Worm (Caenorhabditis elegans) whole organism, young adult: Measurements from ENCODE around the gene sms-2.

Experiments used
- B0261.1 ChIP-seq: sonication (generic microtip); optimal IDR thresholded peaks from 2 replicates; lab custom pipeline; 2016; ENCODE audit warnings: mild to moderate bottlenecking, missing genetic modification characterization, moderate library complexity, missing compliant biosample characterization
- D2030.7 ChIP-seq: fragments of 200-800 bp; sonication (Bioruptor generic); IDR thresholded peaks from 2 replicates; pipeline ENCODE4 v1.3.6; 2022; ENCODE audit warnings: missing genetic modification reagents, missing genetic modification characterization, missing compliant biosample characterization
- F10E7.11 ChIP-seq: sonication (generic microtip); optimal IDR thresholded peaks from 2 replicates; lab custom pipeline; 2017; ENCODE audit warnings: mild to moderate bottlenecking, missing genetic modification characterization, moderate library complexity, missing compliant biosample characterization
- F22D6.2 ChIP-seq: sonication (generic microtip); optimal IDR thresholded peaks from 2 replicates; lab custom pipeline; 2016; ENCODE audit warnings: mild to moderate bottlenecking, missing genetic modification characterization, missing compliant biosample characterization
- F33H1.4 ChIP-seq: fragments of 200-800 bp; sonication (Bioruptor generic); IDR thresholded peaks from 2 replicates; pipeline ENCODE4 v1.3.6; 2022; ENCODE audit warnings: missing genetic modification reagents, missing genetic modification characterization, missing compliant biosample characterization
- F57A8.1 ChIP-seq: fragments of 200-800 bp; sonication (Bioruptor generic); optimal IDR thresholded peaks from 2 replicates; lab custom pipeline; 2018; ENCODE audit warnings: mild to moderate bottlenecking, missing genetic modification characterization, moderate library complexity, missing compliant biosample characterization
- Y53F4B.3 ChIP-seq: fragments of 200-800 bp; sonication (Bioruptor generic); IDR thresholded peaks from 2 replicates; pipeline ENCODE4 v1.3.6; 2022; ENCODE audit warnings: missing genetic modification reagents, missing genetic modification characterization, missing compliant biosample characterization
- Y56A3A.18 ChIP-seq: fragments of 200-800 bp; sonication (Bioruptor generic); IDR thresholded peaks from 2 replicates; pipeline ENCODE4 v1.3.6; 2022; ENCODE audit warnings: missing genetic modification reagents, missing genetic modification characterization, missing compliant biosample characterization
- Y95B8A.8 ChIP-seq: fragments of 200-800 bp; sonication (Bioruptor generic); IDR thresholded peaks from 2 replicates; pipeline ENCODE4 v1.3.6; 2022; ENCODE audit warnings: missing genetic modification reagents, missing genetic modification characterization, missing compliant biosample characterization
- attf-5 ChIP-seq: fragments of 200-800 bp; sonication (Bioruptor generic); optimal IDR thresholded peaks from 2 replicates; lab custom pipeline; 2018; ENCODE audit warnings: mild to moderate bottlenecking, missing genetic modification characterization, missing compliant biosample characterization
- ceh-58 ChIP-seq: fragments of 200-800 bp; sonication (Bioruptor generic); IDR thresholded peaks from 2 replicates; pipeline ENCODE4 v1.3.6; 2022; ENCODE audit warnings: missing genetic modification characterization, missing compliant biosample characterization
- die-1 ChIP-seq: sonication (generic microtip); optimal IDR thresholded peaks from 2 replicates; lab custom pipeline; 2016; ENCODE audit warnings: missing genotype, mild to moderate bottlenecking, missing genetic modification characterization, missing compliant biosample characterization
- egl-18 ChIP-seq: fragments of 200-800 bp; sonication (Bioruptor generic); IDR thresholded peaks from 2 replicates; pipeline ENCODE4 v1.3.6; 2022; ENCODE audit warnings: missing genetic modification reagents, missing genetic modification characterization, missing compliant biosample characterization
- egrh-3 ChIP-seq: fragments of 200-800 bp; sonication (Bioruptor generic); IDR thresholded peaks from 2 replicates; pipeline ENCODE4 v1.3.6; 2022; ENCODE audit warnings: missing genetic modification reagents, missing genetic modification characterization, missing compliant biosample characterization
- him-1 ChIP-seq: sonication (generic microtip); optimal IDR thresholded peaks from 2 replicates; lab custom pipeline; 2016; ENCODE audit warnings: missing genotype, missing genetic modification reagents, missing genetic modification characterization, missing compliant biosample characterization
- hmg-1.2 ChIP-seq: fragments of 200-800 bp; sonication (Bioruptor generic); IDR thresholded peaks from 2 replicates; pipeline ENCODE4 v1.3.6; 2022; ENCODE audit warnings: missing genetic modification reagents, missing genetic modification characterization, missing compliant biosample characterization
- hmg-20 ChIP-seq: fragments of 200-800 bp; sonication (Bioruptor generic); IDR thresholded peaks from 2 replicates; pipeline ENCODE4 v1.3.6; 2022; ENCODE audit warnings: missing genetic modification reagents, missing genetic modification characterization, missing compliant biosample characterization
- hsf-1 ChIP-seq: fragments of 200-800 bp; sonication (Bioruptor generic); IDR thresholded peaks from 2 replicates; pipeline ENCODE4 v1.3.6; 2022; ENCODE audit warnings: missing genetic modification reagents, missing genetic modification characterization, missing compliant biosample characterization
- let-526 ChIP-seq: fragments of 200-800 bp; sonication (Bioruptor generic); IDR thresholded peaks from 2 replicates; pipeline ENCODE4 v1.3.6; 2022; ENCODE audit warnings: missing genetic modification reagents, missing genetic modification characterization, missing compliant biosample characterization
- let-607 ChIP-seq, 2 experiments: fragments of 200-800 bp in 1 of 2; sonication (Bioruptor generic) in 1 of 2; sonication (generic microtip) in 1 of 2; optimal IDR thresholded peaks; 2 replicates each; lab custom pipeline; 2016 to 2018; ENCODE audit warnings: mild to moderate bottlenecking in 2 of 2, missing compliant biosample characterization in 2 of 2, missing genetic modification characterization in 2 of 2, moderate library complexity in 2 of 2, missing genotype in 1 of 2
- lin-54 ChIP-seq: fragments of 200-800 bp; sonication (Bioruptor generic); optimal IDR thresholded peaks from 2 replicates; lab custom pipeline; 2018; ENCODE audit warnings: mild to moderate bottlenecking, missing genetic modification characterization, missing compliant biosample characterization
- madf-3 ChIP-seq: fragments of 200-800 bp; sonication (Bioruptor generic); IDR thresholded peaks from 2 replicates; pipeline ENCODE4 v1.3.6; 2022; ENCODE audit warnings: missing genetic modification reagents, missing genetic modification characterization, missing compliant biosample characterization
- nfya-1 ChIP-seq: sonication (generic microtip); optimal IDR thresholded peaks from 2 replicates; lab custom pipeline; 2017; ENCODE audit warnings: antibody characterized with exemption, missing compliant biosample characterization, missing genetic modification characterization, borderline replicate concordance; ENCODE audit not compliant: insufficient read depth
- nfyb-1 ChIP-seq: fragments of 200-800 bp; sonication (Bioruptor generic); IDR thresholded peaks from 2 replicates; pipeline ENCODE4 v1.3.6; 2022; ENCODE audit warnings: missing genetic modification reagents, missing genetic modification characterization, missing compliant biosample characterization
- nhr-80 ChIP-seq: sonication (generic microtip); optimal IDR thresholded peaks from 2 replicates; lab custom pipeline; 2016; ENCODE audit warnings: missing genetic modification characterization, missing compliant biosample characterization
- pha-4 ChIP-seq: fragments of 150-350 bp; sonication (generic microtip); optimal IDR thresholded peaks from 2 replicates; lab custom pipeline; 2014; ENCODE audit warnings: missing biosample characterization, missing genetic modification reagents, missing genetic modification characterization
- snpc-4 ChIP-seq, 5 experiments: fragments of 150-350 bp in 1 of 5; sonication (generic microtip) in 4 of 5; optimal IDR thresholded peaks; 2 replicates each; lab custom pipeline; 2014 to 2018; ENCODE audit warnings: missing genetic modification characterization in 5 of 5, missing biosample characterization in 3 of 5, antibody characterized with exemption in 2 of 5, mild to moderate bottlenecking in 2 of 5, missing compliant biosample characterization in 2 of 5, missing genotype in 2 of 5, moderate library complexity in 2 of 5, missing genetic modification reagents in 1 of 5
- tbp1 ChIP-seq: fragments of 200-800 bp; sonication (Bioruptor generic); optimal IDR thresholded peaks from 2 replicates; lab custom pipeline; 2018; ENCODE audit warnings: mild to moderate bottlenecking, missing genetic modification characterization, missing compliant biosample characterization
- unc-62 ChIP-seq: fragments of 150-350 bp; optimal IDR thresholded peaks from 2 replicates; lab custom pipeline; 2014; ENCODE audit warnings: missing biosample characterization, missing genetic modification reagents, missing genetic modification characterization
- xnd-1 ChIP-seq: sonication (generic microtip); optimal IDR thresholded peaks from 2 replicates; lab custom pipeline; 2016; ENCODE audit warnings: missing genotype, missing genetic modification reagents, missing genetic modification characterization, missing compliant biosample characterization
- ztf-22 ChIP-seq: fragments of 200-800 bp; sonication (Bioruptor generic); optimal IDR thresholded peaks from 2 replicates; lab custom pipeline; 2018; ENCODE audit warnings: mild to moderate bottlenecking, missing genetic modification characterization, moderate library complexity, missing compliant biosample characterization

Gene sms-2

ce11 chrX:943698-944097 lies 5.0 kb downstream of the sms-2 start:
- TF ChIP-seq D2030.7 (GFP tag; lab: Robert Waterston, UW) (0 out of 2 replicates have a peak, but pooled peaks have one; percentile 8), ceh-58 (GFP tag; lab: Robert Waterston, UW) (0 out of 2 replicates have a peak, but pooled peaks have one; percentile 34), F33H1.4 (GFP tag; lab: Robert Waterston, UW) (peak; percentile 40; the same call in 1 of the 2 replicates), madf-3 (GFP tag; lab: Robert Waterston, UW) (peak; percentile 83; the same call in 1 of the 2 replicates), Y95B8A.8 (GFP tag; lab: Robert Waterston, UW) (0 out of 2 replicates have a peak, but pooled peaks have one; percentile 46), nfyb-1 (GFP tag; lab: Robert Waterston, UW) (peak; percentile 57; the same call in 1 of the 2 replicates), hsf-1 (peak; percentile 53; the same call in 1 of the 2 replicates), Y56A3A.18 (GFP tag; lab: Robert Waterston, UW) (0 out of 2 replicates have a peak, but pooled peaks have one; percentile 48)

- no peak for TF ChIP-seq die-1 (tag; lab: Kevin White, UChicago)
- TF ChIP-seq nhr-80 (tag; lab: Kevin White, UChicago): peak; percentile 70
Observed at ce11 chrX:938269-938883, 10.3 kb downstream of the sms-2 start, which contains the start of gene F53H8.3. TSS of gene F53H8.3 (plus strand) at chrX:938543.

ce11 chrX:936013-936412 lies 12.7 kb downstream of the sms-2 start:
- TF ChIP-seq nfya-1 (tag; lab: Kevin White, UChicago) (no peak), F22D6.2 (tag; lab: Kevin White, UChicago) (no peak), egrh-3 (no peak), hmg-20 (GFP tag; lab: Robert Waterston, UW) (no peak), let-607 (tag; optimal IDR thresholded peaks at IDR 0.05; lab: Kevin White, UChicago) (no peak), F10E7.11 (no peak), let-526 (no peak), snpc-4 (GFP tag; optimal IDR thresholded peaks at IDR 0.05; lab: Kevin White, UChicago) (no peak), snpc-4 (tag; optimal IDR thresholded peaks at IDR 0.05; lab: Kevin White, UChicago) (peak in 3 of 4 experiments; percentile 56 to 93 (median 92)), hmg-1.2 (GFP tag; lab: Robert Waterston, UW) (peak; percentile 47; the same call in 1 of the 2 replicates), him-1 (tag; lab: Kevin White, UChicago) (no peak)

ce11 chrX:933504-933903 lies 15.2 kb downstream of the sms-2 start, which contains the start of gene F35H12.1:
TSS of gene F35H12.1 (plus strand) at chrX:933804.
- no peak for TF ChIP-seq Y53F4B.3 (GFP tag; lab: Robert Waterston, UW)
- no peak for TF ChIP-seq pha-4 (tag; lab: Kevin White, UChicago)
- no peak for TF ChIP-seq attf-5 (GFP tag; lab: Kevin White, UChicago)
- no peak for TF ChIP-seq lin-54 (GFP tag; lab: Kevin White, UChicago)
- no peak for TF ChIP-seq xnd-1
- TF ChIP-seq tbp1 (GFP tag; lab: Kevin White, UChicago): no peak
- no peak for TF ChIP-seq unc-62 (GFP tag; lab: Kevin White, UChicago)
- no peak for TF ChIP-seq ztf-22 (GFP tag; lab: Kevin White, UChicago)
- TF ChIP-seq F57A8.1 (GFP tag; lab: Kevin White, UChicago): no peak
- TF ChIP-seq B0261.1 (tag; lab: Kevin White, UChicago): no peak
- no peak for TF ChIP-seq egl-18 (GFP tag; lab: Robert Waterston, UW)
- TF ChIP-seq, all 124 proteins: peak for 0
